Worm (Caenorhabditis elegans): Measurements from ENCODE around the gene fbxa-31.

fbxa-31 gene

DNA sequence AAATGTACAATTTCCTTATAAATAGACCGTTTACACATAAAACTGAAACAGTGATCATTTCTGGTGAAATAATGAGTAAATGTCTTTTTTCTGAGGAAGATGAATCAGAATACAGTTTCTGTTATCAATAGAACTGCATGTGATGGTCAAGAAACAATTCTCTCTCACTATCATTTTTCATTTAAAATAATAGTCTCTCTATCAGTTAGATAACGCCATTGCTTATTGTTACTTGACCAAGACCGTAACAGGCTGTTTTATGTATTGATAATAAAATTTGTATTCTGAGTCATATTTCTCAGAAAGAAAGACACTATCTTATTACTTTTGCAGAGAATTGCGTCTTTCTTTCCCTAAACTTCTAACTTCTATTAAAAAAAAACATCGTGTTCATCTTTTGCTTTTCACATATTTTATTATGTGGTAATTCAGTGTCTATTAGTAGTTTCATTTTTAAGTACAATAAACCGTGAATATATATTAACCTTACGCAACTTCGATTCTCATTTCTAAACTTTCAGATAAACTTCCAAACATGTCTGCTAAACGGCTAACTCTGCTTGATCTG is 24.0 kb upstream of the fbxa-31 start, which contains the start of gene fbxa-35:
TSS of gene fbxa-35 (plus strand) at position 518 of the 568 bp plus-strand sequence.
- TF ChIP-seq nhr-28 (tag; optimal IDR thresholded peaks at IDR 0.05) (peak; percentile 65), F26F4.8 (GFP tag; conservative IDR thresholded peaks at IDR 0.05) (no peak), arid-1 (GFP tag; conservative IDR thresholded peaks at IDR 0.05) (no peak), nhr-77 (tag; optimal IDR thresholded peaks at IDR 0.05) (peak; percentile 54), unc-62 (GFP tag; optimal IDR thresholded peaks at IDR 0.05 in 1 of 2) (peak in 1 of 2 experiments; percentile 85), unc-62 (tag; optimal IDR thresholded peaks at IDR 0.05) (no peak), pqm-1 (tag; optimal IDR thresholded peaks at IDR 0.05) (peak; percentile 79), lin-38 (GFP tag; IDR thresholded peaks at IDR 0.05) (no peak), daf-16 (GFP tag; optimal IDR thresholded peaks at IDR 0.05) (no peak), daf-16 (tag; optimal IDR thresholded peaks at IDR 0.05) (peak; percentile 45)

- TF ChIP-seq F26F4.8 (GFP tag; conservative IDR thresholded peaks at IDR 0.05) (no peak), arid-1 (GFP tag; conservative IDR thresholded peaks at IDR 0.05) (no peak), lin-38 (GFP tag; IDR thresholded peaks at IDR 0.05) (no peak), unc-39 (tag; optimal IDR thresholded peaks at IDR 0.05) (no peak), sdz-12 (GFP tag; optimal IDR thresholded peaks at IDR 0.05) (no peak)
These were observed 21.9 kb upstream of the fbxa-31 start, which contains the start of gene fbxa-36 for ce11 chrIII:1293135-1293534. TSS of gene fbxa-36 (minus strand) at chrIII:1293235.

DNA sequence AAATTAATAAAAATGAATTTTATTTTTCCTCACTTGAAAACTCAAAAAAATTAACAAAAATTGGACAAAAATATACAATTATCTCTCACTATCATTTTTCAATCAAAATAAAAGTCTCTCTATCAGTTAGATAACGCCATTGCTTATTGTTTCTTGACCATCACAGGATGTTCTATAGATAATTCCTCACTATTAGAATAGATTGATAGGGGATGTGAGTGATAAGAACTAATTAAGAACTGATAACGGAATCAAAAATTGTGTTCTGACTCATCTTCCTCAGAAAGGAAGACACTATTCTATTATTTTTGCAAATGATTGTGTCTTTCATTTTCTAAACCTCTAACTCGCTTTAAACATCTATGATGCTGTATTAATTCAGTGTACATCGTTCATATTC is 17.9 kb upstream of the fbxa-31 start:
- TF ChIP-seq daf-16 (GFP tag; optimal IDR thresholded peaks at IDR 0.05) (no peak), daf-16 (tag; optimal IDR thresholded peaks at IDR 0.05) (peak; percentile 18), nhr-28 (tag; optimal IDR thresholded peaks at IDR 0.05) (peak; percentile 39), pqm-1 (tag; optimal IDR thresholded peaks at IDR 0.05) (peak; percentile 53), mxl-2 (GFP tag; conservative IDR thresholded peaks at IDR 0.05) (no peak)

DNA sequence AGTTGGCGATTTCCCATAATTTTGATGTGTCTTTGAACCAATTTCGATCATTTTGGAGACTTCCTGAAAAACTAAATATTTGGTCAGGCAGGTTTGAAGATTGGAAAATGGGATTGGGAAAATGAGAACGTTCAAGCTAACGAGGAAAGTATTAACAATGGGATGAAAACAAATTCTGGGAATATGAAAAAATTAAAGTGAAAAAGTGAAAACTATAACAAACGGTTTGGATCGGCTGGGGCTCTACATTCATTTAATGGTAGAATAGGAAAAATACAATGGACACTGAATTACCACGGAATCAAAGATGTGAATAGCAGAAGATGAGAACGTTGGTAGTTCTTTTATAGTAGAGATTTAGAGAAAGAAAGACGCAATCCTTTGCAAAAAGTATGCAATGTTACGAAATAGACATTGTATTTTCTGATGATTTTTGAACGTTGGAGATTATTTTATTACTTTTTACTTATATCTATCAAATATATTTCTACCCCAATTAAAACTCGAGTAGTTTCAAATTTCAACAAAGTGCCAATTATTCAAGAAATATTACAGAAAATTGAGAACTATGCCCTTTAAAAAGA is 17.3 kb upstream of the fbxa-31 start, which contains the start of gene fbxa-50:
TSS of gene fbxa-50 (minus strand) at position 51 of the 584 bp plus-strand sequence.
- TF ChIP-seq mdl-1 (tag; optimal IDR thresholded peaks at IDR 0.05): no peak
- TF ChIP-seq zip-2 (tag; optimal IDR thresholded peaks at IDR 0.05): peak; percentile 77

ce11 chrIII:1284584-1285046 is 13.4 kb upstream of the fbxa-31 start, which contains the start of gene fbxa-37:
TSS of gene fbxa-37 (plus strand) at chrIII:1284996.
- TF ChIP-seq mdl-1 (tag; optimal IDR thresholded peaks at IDR 0.05) (no peak), zip-2 (tag; optimal IDR thresholded peaks at IDR 0.05) (peak; percentile 98), lsy-2 (tag; optimal IDR thresholded peaks at IDR 0.05) (peak in 1 of 2 experiments; percentile 71), mep-1 (tag; optimal IDR thresholded peaks at IDR 0.05) (peak; percentile 43), dve-1 (tag; optimal IDR thresholded peaks at IDR 0.05; ENCODE audit: insufficient read depth) (peak; percentile 36), nhr-28 (tag; optimal IDR thresholded peaks at IDR 0.05) (no peak), daf-16 (GFP tag; optimal IDR thresholded peaks at IDR 0.05) (no peak), daf-16 (tag; optimal IDR thresholded peaks at IDR 0.05) (peak; percentile 36), ztf-7 (tag; optimal IDR thresholded peaks at IDR 0.05) (peak; percentile 88), T20F7.1 (GFP tag; optimal IDR thresholded peaks at IDR 0.05) (peak; percentile 6)

- TF ChIP-seq cey-2 (tag; optimal IDR thresholded peaks at IDR 0.05; ENCODE audit: borderline replicate concordance, insufficient read depth): peak; percentile 15
- no peak for TF ChIP-seq F37D6.2 (tag; optimal IDR thresholded peaks at IDR 0.05)
- TF ChIP-seq mep-1 (tag; optimal IDR thresholded peaks at IDR 0.05): peak; percentile 37
- TF ChIP-seq nhr-41 (GFP tag; IDR thresholded peaks at IDR 0.05): peak; percentile 61; the same call in 1 of the 2 replicates
- TF ChIP-seq lin-29 (GFP tag; IDR thresholded peaks at IDR 0.05): no peak
- TF ChIP-seq nhr-48 (tag; optimal IDR thresholded peaks at IDR 0.05): peak; percentile 76
- TF ChIP-seq set-16 (GFP tag; IDR thresholded peaks at IDR 0.05): no peak
- TF ChIP-seq fkh-10 (GFP tag; optimal IDR thresholded peaks at IDR 0.05): no peak
- TF ChIP-seq ceh-82 (tag; optimal IDR thresholded peaks at IDR 0.05): no peak
- no peak for TF ChIP-seq ceh-20 (GFP tag; IDR thresholded peaks at IDR 0.05)
- TF ChIP-seq F26F4.8 (GFP tag; conservative IDR thresholded peaks at IDR 0.05): no peak
- TF ChIP-seq hif-1 (tag; optimal IDR thresholded peaks at IDR 0.05): peak in 1 of 2 experiments; percentile 45
- peak; percentile 90 for TF ChIP-seq dmd-6 (GFP tag; IDR thresholded peaks at IDR 0.05)
- no peak for TF ChIP-seq vab-7 (GFP tag; IDR thresholded peaks at IDR 0.05)
- no peak for TF ChIP-seq F49E8.2 (tag; optimal IDR thresholded peaks at IDR 0.05; ENCODE audit: borderline replicate concordance)
- no peak for TF ChIP-seq lin-39 (tag; optimal IDR thresholded peaks at IDR 0.05)
- TF ChIP-seq arid-1 (GFP tag; conservative IDR thresholded peaks at IDR 0.05): no peak; the same call in 1 of the 2 replicates
- no peak for TF ChIP-seq mdt-29 (GFP tag; IDR thresholded peaks at IDR 0.05)
- TF ChIP-seq daf-8 (GFP tag; IDR thresholded peaks at IDR 0.05): no peak
- no peak for TF ChIP-seq F44E2.7 (GFP tag; IDR thresholded peaks at IDR 0.05)
- no peak for TF ChIP-seq nhr-42 (GFP tag; IDR thresholded peaks at IDR 0.05)
These were observed 8.0 kb upstream of the fbxa-31 start for ce11 chrIII:1279197-1279596.

Measured in whole organism, L4 larva.